Worm (Caenorhabditis elegans) whole organism, L1 larva: ENCODE data around the gene M28.4.

Experiments used
- C16A3.4 ChIP-seq: fragments of 150-350 bp; optimal IDR thresholded peaks from 2 replicates; lab custom pipeline; 2014; ENCODE audit warnings: missing biosample characterization, missing genetic modification characterization
- C34B4.2 ChIP-seq: sonication (generic microtip); optimal IDR thresholded peaks from 2 replicates; lab custom pipeline; 2017; ENCODE audit warnings: mild to moderate bottlenecking, missing genetic modification characterization, missing compliant biosample characterization
- F16B12.6 ChIP-seq: fragments of 150-350 bp; optimal IDR thresholded peaks from 2 replicates; lab custom pipeline; 2014; ENCODE audit warnings: missing biosample characterization, missing genetic modification characterization
- Y116A8C.19 ChIP-seq: sonication (generic microtip); optimal IDR thresholded peaks from 2 replicates; lab custom pipeline; 2016; ENCODE audit warnings: missing compliant biosample characterization, missing genetic modification characterization, borderline replicate concordance
- alr-1 ChIP-seq: fragments of 200-800 bp; sonication (Bioruptor generic); optimal IDR thresholded peaks from 2 replicates; lab custom pipeline; 2018; ENCODE audit warnings: borderline replicate concordance, mild to moderate bottlenecking, missing genetic modification characterization, missing compliant biosample characterization
- ama-1 ChIP-seq: fragments of 150-350 bp; optimal IDR thresholded peaks from 2 replicates; lab custom pipeline; 2014
- blmp-1 ChIP-seq: fragments of 150-350 bp; optimal IDR thresholded peaks from 2 replicates; lab custom pipeline; 2014; ENCODE audit warnings: missing biosample characterization, missing genetic modification characterization
- ceh-82 ChIP-seq, 3 experiments: fragments of 150-350 bp in 1 of 3; sonication (generic microtip) in 2 of 3; optimal IDR thresholded peaks; 2 replicates each; lab custom pipeline; 2014 to 2017; ENCODE audit warnings: missing biosample characterization in 3 of 3, missing genetic modification characterization in 3 of 3
- ceh-90 ChIP-seq: sonication (generic microtip); optimal IDR thresholded peaks from 2 replicates; lab custom pipeline; 2016; ENCODE audit warnings: missing genetic modification characterization, missing compliant biosample characterization
- dpl-1 ChIP-seq, 3 experiments: fragments of 150-350 bp in 2 of 3; sonication (generic microtip) in 1 of 3; optimal IDR thresholded peaks; 2 replicates each; lab custom pipeline; 2014 to 2017; ENCODE audit warnings: missing biosample characterization in 3 of 3, missing genetic modification characterization in 3 of 3, missing genetic modification reagents in 3 of 3
- dsc-1 ChIP-seq: sonication (generic microtip); optimal IDR thresholded peaks from 2 replicates; lab custom pipeline; 2016; ENCODE audit warnings: mild to moderate bottlenecking, missing genetic modification characterization, missing compliant biosample characterization
- efl-1 ChIP-seq, 4 experiments: fragments of 150-350 bp; optimal IDR thresholded peaks in 3 of 4; peaks in 1 of 4; 1 replicate in 1 of 4; 2 replicates in 3 of 4; lab custom pipeline; 2014; ENCODE audit warnings: missing biosample characterization in 2 of 4, missing genetic modification characterization in 2 of 4, missing genetic modification reagents in 2 of 4
- efl-3 ChIP-seq: fragments of 200-800 bp; sonication (Bioruptor generic); optimal IDR thresholded peaks from 2 replicates; lab custom pipeline; 2018; ENCODE audit warnings: mild to moderate bottlenecking, missing genetic modification characterization, missing compliant biosample characterization
- egl-13 ChIP-seq: sonication (generic microtip); optimal IDR thresholded peaks from 2 replicates; lab custom pipeline; 2016; ENCODE audit warnings: missing genotype, missing genetic modification reagents, missing genetic modification characterization, missing compliant biosample characterization
- egl-27 ChIP-seq, 2 experiments: fragments of 150-350 bp in 1 of 2; sonication (generic microtip); optimal IDR thresholded peaks; 3 replicates each; lab custom pipeline; 2017 to 2018; ENCODE audit warnings: missing biosample characterization in 2 of 2, missing genetic modification characterization in 2 of 2, missing genetic modification reagents in 2 of 2
- elt-3 ChIP-seq, 6 experiments: fragments of 150-350 bp in 1 of 6; sonication (generic microtip); optimal IDR thresholded peaks; 2 replicates each; lab custom pipeline; 2017 to 2018; ENCODE audit warnings: missing biosample characterization in 6 of 6, missing genetic modification characterization in 6 of 6, inconsistent platforms in 1 of 6
- ets-5 ChIP-seq: fragments of 200-800 bp; sonication (Bioruptor generic); IDR thresholded peaks from 2 replicates; pipeline ENCODE4 v1.3.6; 2022; ENCODE audit warnings: missing genetic modification characterization, missing compliant biosample characterization
- fkh-10 ChIP-seq: sonication (generic microtip); optimal IDR thresholded peaks from 2 replicates; lab custom pipeline; 2017; ENCODE audit warnings: missing biosample characterization, missing genetic modification reagents, missing genetic modification characterization
- fkh-4 ChIP-seq: sonication (generic microtip); optimal IDR thresholded peaks from 2 replicates; lab custom pipeline; 2016; ENCODE audit warnings: missing compliant biosample characterization, missing genetic modification characterization, borderline replicate concordance
- fkh-8 ChIP-seq: sonication (generic microtip); optimal IDR thresholded peaks from 2 replicates; lab custom pipeline; 2016; ENCODE audit warnings: mild to moderate bottlenecking, missing genetic modification characterization, missing compliant biosample characterization
- hlh-4 ChIP-seq: sonication (generic microtip); optimal IDR thresholded peaks from 2 replicates; lab custom pipeline; 2016; ENCODE audit warnings: mild to moderate bottlenecking, missing genetic modification characterization, missing compliant biosample characterization
- jun-1 ChIP-seq: fragments of 150-350 bp; optimal IDR thresholded peaks from 2 replicates; lab custom pipeline; 2014; ENCODE audit warnings: missing biosample characterization, missing genetic modification reagents, missing genetic modification characterization
- lin-13 ChIP-seq: fragments of 150-350 bp; optimal IDR thresholded peaks from 2 replicates; lab custom pipeline; 2014; ENCODE audit warnings: missing biosample characterization, missing genetic modification reagents, missing genetic modification characterization
- lin-14 ChIP-seq: fragments of 200-800 bp; sonication (Bioruptor generic); optimal IDR thresholded peaks from 2 replicates; lab custom pipeline; 2018; ENCODE audit warnings: mild to moderate bottlenecking, missing genetic modification characterization, moderate library complexity, missing compliant biosample characterization
- lin-15B ChIP-seq: fragments of 150-350 bp; sonication (generic microtip); optimal IDR thresholded peaks from 3 replicates; lab custom pipeline; 2014; ENCODE audit warnings: missing biosample characterization, missing genetic modification characterization
- lin-35 ChIP-seq, 2 experiments: fragments of 150-350 bp; optimal IDR thresholded peaks; 2 replicates each; lab custom pipeline; 2014; ENCODE audit warnings: missing biosample characterization in 2 of 2, missing genetic modification characterization in 2 of 2, missing genetic modification reagents in 2 of 2
- lin-39 ChIP-seq: fragments of 150-350 bp; optimal IDR thresholded peaks from 2 replicates; lab custom pipeline; 2014; ENCODE audit warnings: missing biosample characterization, missing genetic modification reagents, missing genetic modification characterization
- lsy-2 ChIP-seq, 2 experiments: fragments of 150-350 bp; optimal IDR thresholded peaks; 2 replicates each; lab custom pipeline; 2014; ENCODE audit warnings: missing biosample characterization in 2 of 2, missing genetic modification characterization in 2 of 2
- mab-9 ChIP-seq: fragments of 200-800 bp; sonication (Bioruptor generic); IDR thresholded peaks from 2 replicates; pipeline ENCODE4 v1.3.6; 2022; ENCODE audit warnings: missing genetic modification reagents, missing genetic modification characterization, missing compliant biosample characterization
- mdl-1 ChIP-seq, 2 experiments: fragments of 150-350 bp; optimal IDR thresholded peaks; 2 replicates each; lab custom pipeline; 2014 to 2017; ENCODE audit warnings: missing biosample characterization in 2 of 2, missing genetic modification characterization in 2 of 2, inconsistent platforms in 1 of 2
- mep-1 ChIP-seq: fragments of 150-350 bp; optimal IDR thresholded peaks from 2 replicates; lab custom pipeline; 2014; ENCODE audit warnings: missing biosample characterization, missing genetic modification characterization
- nhr-237 ChIP-seq: fragments of 150-350 bp; optimal IDR thresholded peaks from 2 replicates; lab custom pipeline; 2014; ENCODE audit warnings: missing biosample characterization, missing genetic modification characterization
- nhr-47 ChIP-seq: sonication (generic microtip); optimal IDR thresholded peaks from 2 replicates; lab custom pipeline; 2016; ENCODE audit warnings: mild to moderate bottlenecking, missing genetic modification characterization, moderate library complexity, missing compliant biosample characterization
- nhr-71 ChIP-seq: sonication (generic microtip); optimal IDR thresholded peaks from 2 replicates; lab custom pipeline; 2016; ENCODE audit warnings: mild to moderate bottlenecking, missing genetic modification characterization, moderate library complexity, missing compliant biosample characterization
- nhr-76 ChIP-seq: sonication (generic microtip); optimal IDR thresholded peaks from 2 replicates; lab custom pipeline; 2017; ENCODE audit warnings: missing biosample characterization, missing genetic modification characterization
- nhr-77 ChIP-seq: fragments of 150-350 bp; optimal IDR thresholded peaks from 2 replicates; lab custom pipeline; 2014; ENCODE audit warnings: missing biosample characterization, missing genetic modification characterization
- nhr-84 ChIP-seq: sonication (generic microtip); optimal IDR thresholded peaks from 2 replicates; lab custom pipeline; 2017; ENCODE audit warnings: missing biosample characterization, missing genetic modification characterization
- nhr-85 ChIP-seq: sonication (generic microtip); peaks from one replicate; lab custom pipeline; 2016; ENCODE audit warnings: missing genetic modification characterization, inconsistent platforms, missing compliant biosample characterization
- pag-3 ChIP-seq: sonication (generic microtip); optimal IDR thresholded peaks from 2 replicates; lab custom pipeline; 2017; ENCODE audit warnings: missing genetic modification characterization, mild to moderate bottlenecking, missing compliant biosample characterization, antibody characterized with exemption, borderline replicate concordance; ENCODE audit not compliant: insufficient read depth
- pqm-1 ChIP-seq: sonication (generic microtip); optimal IDR thresholded peaks from 3 replicates; lab custom pipeline; 2017; ENCODE audit warnings: missing biosample characterization, missing genetic modification characterization
- rnt-1 ChIP-seq: sonication (generic microtip); optimal IDR thresholded peaks from 2 replicates; lab custom pipeline; 2016; ENCODE audit warnings: mild to moderate bottlenecking, missing genetic modification characterization, moderate library complexity, missing compliant biosample characterization
- snpc-4 ChIP-seq: fragments of 150-350 bp; optimal IDR thresholded peaks from 2 replicates; lab custom pipeline; 2014; ENCODE audit warnings: missing biosample characterization, missing genetic modification characterization
- sptf-1 ChIP-seq: fragments of 150-350 bp; optimal IDR thresholded peaks from 2 replicates; lab custom pipeline; 2014; ENCODE audit warnings: missing biosample characterization, missing genetic modification characterization
- sup-37 ChIP-seq: fragments of 200-800 bp; sonication (Bioruptor generic); optimal IDR thresholded peaks from 2 replicates; lab custom pipeline; 2018; ENCODE audit warnings: mild to moderate bottlenecking, missing genetic modification characterization, missing compliant biosample characterization
- swsn-7 ChIP-seq: sonication (generic microtip); optimal IDR thresholded peaks from 2 replicates; lab custom pipeline; 2016; ENCODE audit warnings: missing genetic modification characterization, missing compliant biosample characterization
- tbx-2 ChIP-seq: sonication (generic microtip); optimal IDR thresholded peaks from 2 replicates; lab custom pipeline; 2016; ENCODE audit warnings: missing genetic modification characterization, missing compliant biosample characterization
- unc-30 ChIP-seq: sonication (generic microtip); optimal IDR thresholded peaks from 2 replicates; lab custom pipeline; 2017; ENCODE audit warnings: missing biosample characterization, missing genetic modification characterization
- unc-62 ChIP-seq: fragments of 150-350 bp; optimal IDR thresholded peaks from 2 replicates; lab custom pipeline; 2014; ENCODE audit warnings: missing biosample characterization, missing genetic modification reagents, missing genetic modification characterization
- unc-86 ChIP-seq: sonication (generic microtip); optimal IDR thresholded peaks from 2 replicates; lab custom pipeline; 2016; ENCODE audit warnings: missing genetic modification characterization, missing compliant biosample characterization
- zag-1 ChIP-seq: fragments of 150-350 bp; optimal IDR thresholded peaks from 2 replicates; lab custom pipeline; 2014; ENCODE audit warnings: missing biosample characterization, missing genetic modification characterization
- ztf-4 ChIP-seq: fragments of 150-350 bp; optimal IDR thresholded peaks from 2 replicates; lab custom pipeline; 2014; ENCODE audit warnings: missing biosample characterization, missing genetic modification characterization

Gene M28.4

DNA sequence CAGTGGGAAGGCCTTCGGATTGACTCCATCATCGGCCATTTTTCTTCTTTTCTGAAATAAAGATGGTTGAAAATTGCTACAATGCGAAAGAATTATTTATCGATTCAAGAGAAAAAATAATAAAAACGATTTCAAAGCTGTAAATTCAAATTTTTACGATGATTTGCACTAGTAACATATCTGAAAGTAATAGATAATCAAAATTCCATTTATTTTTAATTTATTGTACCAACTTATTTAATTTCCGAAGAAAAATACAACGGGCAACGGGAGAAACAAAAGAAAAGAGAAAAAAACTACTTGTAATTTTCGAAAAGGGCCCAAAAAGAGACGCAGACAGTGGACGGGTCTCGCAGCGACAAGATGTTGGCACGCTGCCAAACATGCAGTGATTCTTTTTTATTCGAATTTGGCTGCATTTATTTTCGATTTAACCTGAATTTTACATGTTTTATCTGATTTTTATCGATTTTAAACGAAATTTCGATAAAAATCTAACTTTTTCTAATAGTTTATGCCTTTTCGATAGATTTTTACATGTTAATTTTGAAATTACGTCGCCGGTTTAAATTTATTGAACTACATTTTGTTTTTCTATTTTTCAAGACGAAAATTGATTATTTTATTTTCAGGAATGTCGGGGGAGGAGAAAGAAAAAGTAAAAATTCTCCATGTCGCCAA is 15.2 kb downstream of the M28.4 start, which contains the start of the genes snu-13 and rsp-7 (continued):
- TF ChIP-seq ets-5 (GFP tag; lab: Robert Waterston, UW) (no peak), lin-39 (no peak), C34B4.2 (tag; lab: Kevin White, UChicago) (no peak), nhr-84 (no peak), nhr-85 (tag; lab: Kevin White, UChicago) (peak; percentile 82), sup-37 (GFP tag; lab: Kevin White, UChicago) (no peak), lsy-2 (tag; optimal IDR thresholded peaks at IDR 0.05; lab: Kevin White, UChicago) (peak; percentile 84 to 89), ama-1 (lab: Kevin White, UChicago) (no peak), dsc-1 (tag; lab: Kevin White, UChicago) (peak; percentile 49), lin-13 (GFP tag; lab: Kevin White, UChicago) (peak; percentile 45), jun-1 (peak; percentile 33), mab-9 (GFP tag; lab: Robert Waterston, UW) (no peak), pag-3 (tag; lab: Kevin White, UChicago) (peak; percentile 84), dpl-1 (GFP tag; optimal IDR thresholded peaks at IDR 0.05; lab: Kevin White, UChicago) (peak; percentile 70 to 76 (median 76)), mdl-1 (tag; optimal IDR thresholded peaks at IDR 0.05; lab: Kevin White, UChicago) (peak in 1 of 2 experiments; percentile 44), egl-27 (tag; optimal IDR thresholded peaks at IDR 0.05; lab: Kevin White, UChicago) (no peak), efl-3 (GFP tag; lab: Kevin White, UChicago) (no peak), ceh-82 (tag; optimal IDR thresholded peaks at IDR 0.05; lab: Kevin White, UChicago) (peak; percentile 46 to 76 (median 57)), alr-1 (no peak), F16B12.6 (tag; lab: Kevin White, UChicago) (peak; percentile 49), lin-35 (GFP tag; optimal IDR thresholded peaks at IDR 0.05; lab: Kevin White, UChicago) (peak; percentile 83 to 85), fkh-8 (tag; lab: Kevin White, UChicago) (peak; percentile 37), nhr-71 (tag; lab: Kevin White, UChicago) (peak; percentile 82), fkh-4 (tag; lab: Kevin White, UChicago) (no peak), swsn-7 (tag; lab: Kevin White, UChicago) (peak; percentile 68), unc-86 (tag; lab: Kevin White, UChicago) (peak; percentile 23), hlh-4 (no peak), sptf-1 (tag; lab: Kevin White, UChicago) (no peak), unc-30 (no peak), blmp-1 (tag; lab: Kevin White, UChicago) (peak; percentile 68), pqm-1 (tag; lab: Kevin White, UChicago) (no peak), nhr-77 (tag; lab: Kevin White, UChicago) (peak; percentile 46), elt-3 (tag; optimal IDR thresholded peaks at IDR 0.05; lab: Kevin White, UChicago) (peak in 2 of 6 experiments; percentile 58 to 91), efl-1 (optimal IDR thresholded peaks at IDR 0.05; lab: Kevin White, UChicago) (peak; percentile 82 to 83), efl-1 (GFP tag; optimal IDR thresholded peaks at IDR 0.05 in 1 of 2; lab: Kevin White, UChicago) (peak; percentile 74 to 96), C16A3.4 (tag; lab: Kevin White, UChicago) (peak; percentile 60), egl-13 (tag; lab: Kevin White, UChicago) (peak; percentile 13), snpc-4 (tag; lab: Kevin White, UChicago) (peak; percentile 39), nhr-47 (tag; lab: Kevin White, UChicago) (peak; percentile 68), nhr-237 (peak; percentile 7), rnt-1 (tag; lab: Kevin White, UChicago) (peak; percentile 62), tbx-2 (peak; percentile 65), zag-1 (tag; lab: Kevin White, UChicago) (no peak), Y116A8C.19 (tag; lab: Kevin White, UChicago) (no peak), ceh-90 (tag; lab: Kevin White, UChicago) (no peak), lin-14 (GFP tag; lab: Kevin White, UChicago) (peak; percentile 85), lin-15B (tag; lab: Kevin White, UChicago) (peak; percentile 64), unc-62 (GFP tag; lab: Kevin White, UChicago) (no peak), mep-1 (tag; lab: Kevin White, UChicago) (peak; percentile 81), fkh-10 (peak; percentile 32), ztf-4 (tag; lab: Kevin White, UChicago) (no peak), nhr-76 (tag; lab: Kevin White, UChicago) (no peak)
